Fruit fly (Drosophila melanogaster): ENCODE results near the gene HP1D3csd.

HP1D3csd gene

dm6 chrX:19189903-19190302 is at the start of gene HP1D3csd:
Gene HP1D3csd, plus strand, starts transcription at chrX:19190214.
- peak; percentile 37 for TF ChIP-seq CG17801 (GFP tag; optimal IDR thresholded peaks at IDR 0.05; ENCODE audit: partially characterized antibody)

- no peak for TF ChIP-seq CG17801 (GFP tag; optimal IDR thresholded peaks at IDR 0.05; ENCODE audit: partially characterized antibody)
These were observed 45.1 kb upstream of the HP1D3csd start for dm6 chrX:19144785-19145422.

dm6 chrX:19146421-19146952 is 43.5 kb upstream of the HP1D3csd start:
- TF ChIP-seq CG17801 (GFP tag; optimal IDR thresholded peaks at IDR 0.05; ENCODE audit: partially characterized antibody): no peak

dm6 chrX:19147939-19148641 is 41.9 kb upstream of the HP1D3csd start:
- peak; percentile 68 for TF ChIP-seq CG17801 (GFP tag; optimal IDR thresholded peaks at IDR 0.05; ENCODE audit: partially characterized antibody)

dm6 chrX:19148798-19149510 is 41.1 kb upstream of the HP1D3csd start:
- TF ChIP-seq CG17801 (GFP tag; optimal IDR thresholded peaks at IDR 0.05; ENCODE audit: partially characterized antibody): no peak

dm6 chrX:19149511-19149876 is 40.5 kb upstream of the HP1D3csd start:
- no peak for TF ChIP-seq CG17801 (GFP tag; optimal IDR thresholded peaks at IDR 0.05; ENCODE audit: partially characterized antibody)

- TF ChIP-seq CG17801 (GFP tag; optimal IDR thresholded peaks at IDR 0.05; ENCODE audit: partially characterized antibody): peak; percentile 65
These were observed 37.3 kb upstream of the HP1D3csd start for dm6 chrX:19152570-19153287.

dm6 chrX:19153288-19154130 is 36.5 kb upstream of the HP1D3csd start:
- peak; percentile 24 for TF ChIP-seq CG17801 (GFP tag; optimal IDR thresholded peaks at IDR 0.05; ENCODE audit: partially characterized antibody)

- TF ChIP-seq CG17801 (GFP tag; optimal IDR thresholded peaks at IDR 0.05; ENCODE audit: partially characterized antibody): no peak
These were observed 35.8 kb upstream of the HP1D3csd start for dm6 chrX:19154249-19154648.

- TF ChIP-seq CG17801 (GFP tag; optimal IDR thresholded peaks at IDR 0.05; ENCODE audit: partially characterized antibody): peak; percentile 85
These were observed 35.0 kb upstream of the HP1D3csd start for dm6 chrX:19154998-19155397.

- TF ChIP-seq CG17801 (GFP tag; optimal IDR thresholded peaks at IDR 0.05; ENCODE audit: partially characterized antibody): no peak
These were observed 34.0 kb upstream of the HP1D3csd start for dm6 chrX:19155922-19156437.

dm6 chrX:19157471-19157870 is 32.5 kb upstream of the HP1D3csd start:
- no peak for TF ChIP-seq CG17801 (GFP tag; optimal IDR thresholded peaks at IDR 0.05; ENCODE audit: partially characterized antibody)

dm6 chrX:19158519-19159289 is 31.3 kb upstream of the HP1D3csd start:
- TF ChIP-seq CG17801 (GFP tag; optimal IDR thresholded peaks at IDR 0.05; ENCODE audit: partially characterized antibody): no peak
